Worm (Caenorhabditis elegans) whole organism, mixed stage, embryonic: Measurements from ENCODE around the gene nprt-1.

Experiments used
- M03D4.4 ChIP-seq: sonication (generic microtip); optimal IDR thresholded peaks from 2 replicates; lab custom pipeline; 2017; ENCODE audit warnings: mild to moderate bottlenecking, missing genetic modification characterization, missing compliant biosample characterization
- bed-3 ChIP-seq: fragments of 200-800 bp; sonication (Bioruptor generic); optimal IDR thresholded peaks from 3 replicates; lab custom pipeline; 2018; ENCODE audit warnings: mild to moderate bottlenecking, missing genetic modification characterization, moderate library complexity, missing compliant biosample characterization
- blmp-1 ChIP-seq: fragments of 150-350 bp; optimal IDR thresholded peaks from 2 replicates; lab custom pipeline; 2014; ENCODE audit warnings: missing biosample characterization, missing genetic modification characterization
- ceh-39 ChIP-seq: fragments of 150-350 bp; optimal IDR thresholded peaks from 2 replicates; lab custom pipeline; 2014; ENCODE audit warnings: missing biosample characterization, missing genetic modification characterization
- ceh-43 ChIP-seq: fragments of 200-800 bp; sonication (Bioruptor generic); optimal IDR thresholded peaks from 2 replicates; lab custom pipeline; 2018; ENCODE audit warnings: mild to moderate bottlenecking, missing genetic modification characterization, moderate library complexity, missing compliant biosample characterization
- ceh-83 ChIP-seq: fragments of 200-800 bp; sonication (Bioruptor generic); optimal IDR thresholded peaks from 2 replicates; lab custom pipeline; 2018; ENCODE audit warnings: mild to moderate bottlenecking, missing genetic modification characterization, missing compliant biosample characterization
- ces-1 ChIP-seq: fragments of 150-350 bp; optimal IDR thresholded peaks from 2 replicates; lab custom pipeline; 2014; ENCODE audit warnings: missing biosample characterization, missing genetic modification reagents, missing genetic modification characterization
- cnd-1 ChIP-seq: fragments of 200-800 bp; sonication (Bioruptor generic); optimal IDR thresholded peaks from 2 replicates; lab custom pipeline; 2018; ENCODE audit warnings: mild to moderate bottlenecking, missing genetic modification characterization, missing compliant biosample characterization
- drap-1 ChIP-seq: fragments of 200-800 bp; sonication (Bioruptor generic); optimal IDR thresholded peaks from 3 replicates; lab custom pipeline; 2018; ENCODE audit warnings: mild to moderate bottlenecking, missing genetic modification characterization, missing compliant biosample characterization
- elt-1 ChIP-seq: sonication (generic microtip); optimal IDR thresholded peaks from 2 replicates; lab custom pipeline; 2017; ENCODE audit warnings: missing genetic modification characterization, mild to moderate bottlenecking, missing compliant biosample characterization, antibody characterized with exemption, moderate library complexity, borderline replicate concordance; ENCODE audit not compliant: insufficient read depth
- elt-3 ChIP-seq: fragments of 150-350 bp; optimal IDR thresholded peaks from 2 replicates; lab custom pipeline; 2014; ENCODE audit warnings: missing biosample characterization, missing genetic modification characterization
- flh-1 ChIP-seq: fragments of 200-800 bp; sonication (Bioruptor generic); optimal IDR thresholded peaks from 2 replicates; lab custom pipeline; 2018; ENCODE audit warnings: mild to moderate bottlenecking, missing genetic modification characterization, moderate library complexity, missing compliant biosample characterization
- ham-2 ChIP-seq: fragments of 200-800 bp; sonication (Bioruptor generic); optimal IDR thresholded peaks from 2 replicates; lab custom pipeline; 2018; ENCODE audit warnings: mild to moderate bottlenecking, missing genetic modification characterization, missing compliant biosample characterization
- hlh-1 ChIP-seq: fragments of 150-350 bp; optimal IDR thresholded peaks from 2 replicates; lab custom pipeline; 2014; ENCODE audit warnings: missing biosample characterization, missing genetic modification reagents, missing genetic modification characterization
- lin-13 ChIP-seq: fragments of 150-350 bp; optimal IDR thresholded peaks from 2 replicates; lab custom pipeline; 2014; ENCODE audit warnings: missing biosample characterization, missing genetic modification characterization
- lin-32 ChIP-seq: fragments of 200-800 bp; sonication (Bioruptor generic); optimal IDR thresholded peaks from 2 replicates; lab custom pipeline; 2018; ENCODE audit warnings: mild to moderate bottlenecking, missing genetic modification characterization, missing compliant biosample characterization
- lsy-2 ChIP-seq: fragments of 150-350 bp; optimal IDR thresholded peaks from 2 replicates; lab custom pipeline; 2014; ENCODE audit warnings: missing biosample characterization, missing genetic modification characterization
- mab-5 ChIP-seq: fragments of 150-350 bp; optimal IDR thresholded peaks from 2 replicates; lab custom pipeline; 2014; ENCODE audit warnings: missing biosample characterization, missing genetic modification characterization
- mep-1 ChIP-seq: fragments of 150-350 bp; optimal IDR thresholded peaks from 2 replicates; lab custom pipeline; 2017; ENCODE audit warnings: missing biosample characterization, missing genetic modification reagents, missing genetic modification characterization, inconsistent platforms
- mls-2 ChIP-seq: sonication (generic microtip); optimal IDR thresholded peaks from 2 replicates; lab custom pipeline; 2016; ENCODE audit warnings: mild to moderate bottlenecking, missing genetic modification characterization, moderate library complexity, missing compliant biosample characterization
- nhr-12 ChIP-seq: fragments of 150-350 bp; optimal IDR thresholded peaks from 2 replicates; lab custom pipeline; 2014; ENCODE audit warnings: missing biosample characterization, missing genetic modification characterization
- nhr-2 ChIP-seq: fragments of 150-350 bp; optimal IDR thresholded peaks from 2 replicates; lab custom pipeline; 2014; ENCODE audit warnings: missing biosample characterization, missing genetic modification characterization
- nhr-237 ChIP-seq: fragments of 150-350 bp; optimal IDR thresholded peaks from 2 replicates; lab custom pipeline; 2014; ENCODE audit warnings: missing biosample characterization, missing genetic modification characterization
- nhr-28 ChIP-seq: fragments of 150-350 bp; optimal IDR thresholded peaks from 2 replicates; lab custom pipeline; 2014; ENCODE audit warnings: missing biosample characterization, missing genetic modification characterization
- nhr-76 ChIP-seq: sonication (generic microtip); optimal IDR thresholded peaks from 2 replicates; lab custom pipeline; 2017; ENCODE audit warnings: missing biosample characterization, missing genetic modification characterization
- pha-4 ChIP-seq: fragments of 150-350 bp; optimal IDR thresholded peaks from 2 replicates; lab custom pipeline; 2018; ENCODE audit warnings: missing biosample characterization, missing genetic modification reagents, missing genetic modification characterization
- sem-2 ChIP-seq: fragments of 200-800 bp; sonication (Bioruptor generic); optimal IDR thresholded peaks from 2 replicates; lab custom pipeline; 2018; ENCODE audit warnings: mild to moderate bottlenecking, missing genetic modification characterization, missing compliant biosample characterization
- sptf-1 ChIP-seq: sonication (generic microtip); optimal IDR thresholded peaks from 2 replicates; lab custom pipeline; 2017; ENCODE audit warnings: mild to moderate bottlenecking, missing genetic modification characterization, moderate library complexity, missing compliant biosample characterization
- tbx-8 ChIP-seq: fragments of 200-800 bp; sonication (Bioruptor generic); optimal IDR thresholded peaks from 2 replicates; lab custom pipeline; 2018; ENCODE audit warnings: mild to moderate bottlenecking, missing genetic modification characterization, moderate library complexity, missing compliant biosample characterization
- unc-120 ChIP-seq: sonication (generic microtip); optimal IDR thresholded peaks from 2 replicates; lab custom pipeline; 2017; ENCODE audit warnings: missing genetic modification characterization, missing compliant biosample characterization; ENCODE audit not compliant: poor library complexity, severe bottlenecking
- unc-39 ChIP-seq: fragments of 150-350 bp; optimal IDR thresholded peaks from 2 replicates; lab custom pipeline; 2014; ENCODE audit warnings: missing biosample characterization, missing genetic modification characterization
- unc-62 ChIP-seq: fragments of 150-350 bp; optimal IDR thresholded peaks from 2 replicates; lab custom pipeline; 2014; ENCODE audit warnings: missing biosample characterization, missing genetic modification reagents, missing genetic modification characterization
- zip-8 ChIP-seq: fragments of 150-350 bp; optimal IDR thresholded peaks from 2 replicates; lab custom pipeline; 2014; ENCODE audit warnings: missing biosample characterization, missing genetic modification characterization
- ztf-11 ChIP-seq: fragments of 150-350 bp; optimal IDR thresholded peaks from 2 replicates; lab custom pipeline; 2014; ENCODE audit warnings: missing biosample characterization, missing genetic modification characterization

nprt-1 gene

DNA sequence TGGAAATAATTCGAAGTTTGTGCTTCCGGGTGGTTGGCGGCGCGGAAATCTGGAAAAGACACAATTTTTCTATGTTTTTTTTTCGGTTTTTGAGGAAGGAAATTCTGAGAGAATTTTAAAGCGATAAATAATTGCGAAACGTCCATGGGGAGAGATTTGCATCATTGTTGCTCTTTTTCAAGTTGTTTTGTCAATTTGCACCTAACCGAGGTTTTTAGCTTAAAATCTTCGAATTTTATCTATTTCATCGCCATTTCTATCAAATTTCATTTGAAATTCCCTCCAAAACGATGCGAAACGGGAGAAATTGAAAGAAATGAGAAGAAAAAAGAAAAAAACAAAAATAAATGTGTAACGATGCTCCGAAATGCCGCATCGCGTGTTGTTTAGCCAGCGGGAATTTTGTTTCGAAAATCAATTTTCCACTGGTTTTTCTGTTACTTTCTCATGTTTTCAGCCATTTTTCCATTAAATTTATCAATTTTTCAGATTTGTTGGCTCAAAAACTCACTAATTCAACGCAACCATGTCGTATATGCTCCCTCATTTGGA is at the start of gene nprt-1, which contains the start of gene dib-1:
TSS of gene nprt-1 (minus strand) at position 51 of the 552 bp plus-strand sequence.
TSS of gene dib-1 (plus strand) at position 482 of the 552 bp plus-strand sequence.
- no peak for TF ChIP-seq M03D4.4 (tag; lab: Kevin White, UChicago)
- TF ChIP-seq unc-120, result no peak
- TF ChIP-seq lin-13 (tag; lab: Kevin White, UChicago), result peak; percentile 4
- no peak for TF ChIP-seq ceh-83 (GFP tag; lab: Kevin White, UChicago)
- no peak for TF ChIP-seq nhr-12 (tag; lab: Kevin White, UChicago)
- TF ChIP-seq unc-39 (tag; lab: Kevin White, UChicago), result no peak
- peak; percentile 62 for TF ChIP-seq ces-1
- TF ChIP-seq unc-62 (GFP tag; lab: Kevin White, UChicago), result no peak
- no peak for TF ChIP-seq sem-2
- TF ChIP-seq hlh-1 (tag; lab: Kevin White, UChicago), result no peak
- TF ChIP-seq zip-8 (tag; lab: Kevin White, UChicago), result no peak
- no peak for TF ChIP-seq drap-1
- peak; percentile 73 for TF ChIP-seq lsy-2
- TF ChIP-seq elt-1 (tag; lab: Kevin White, UChicago), result no peak
- no peak for TF ChIP-seq tbx-8
- TF ChIP-seq nhr-237, result peak; percentile 12
- peak; percentile 13 for TF ChIP-seq sptf-1 (tag; lab: Kevin White, UChicago)
- no peak for TF ChIP-seq nhr-2 (tag; lab: Kevin White, UChicago)
- TF ChIP-seq ceh-43 (GFP tag; lab: Kevin White, UChicago), result no peak
- TF ChIP-seq ceh-39 (tag; lab: Kevin White, UChicago), result no peak
- no peak for TF ChIP-seq pha-4 (tag; lab: Kevin White, UChicago)
- TF ChIP-seq elt-3 (tag; lab: Kevin White, UChicago), result no peak
- no peak for TF ChIP-seq nhr-76 (tag; lab: Kevin White, UChicago)
- no peak for TF ChIP-seq flh-1 (GFP tag; lab: Kevin White, UChicago)
- no peak for TF ChIP-seq lin-32 (GFP tag; lab: Kevin White, UChicago)
- TF ChIP-seq mls-2 (tag; lab: Kevin White, UChicago), result no peak
- TF ChIP-seq bed-3 (GFP tag; lab: Kevin White, UChicago), result no peak
- TF ChIP-seq mep-1 (tag; lab: Kevin White, UChicago), result peak; percentile 47
- TF ChIP-seq blmp-1, result no peak
- no peak for TF ChIP-seq ztf-11 (tag; lab: Kevin White, UChicago)
- no peak for TF ChIP-seq mab-5 (tag; lab: Kevin White, UChicago)
- no peak for TF ChIP-seq nhr-28

DNA sequence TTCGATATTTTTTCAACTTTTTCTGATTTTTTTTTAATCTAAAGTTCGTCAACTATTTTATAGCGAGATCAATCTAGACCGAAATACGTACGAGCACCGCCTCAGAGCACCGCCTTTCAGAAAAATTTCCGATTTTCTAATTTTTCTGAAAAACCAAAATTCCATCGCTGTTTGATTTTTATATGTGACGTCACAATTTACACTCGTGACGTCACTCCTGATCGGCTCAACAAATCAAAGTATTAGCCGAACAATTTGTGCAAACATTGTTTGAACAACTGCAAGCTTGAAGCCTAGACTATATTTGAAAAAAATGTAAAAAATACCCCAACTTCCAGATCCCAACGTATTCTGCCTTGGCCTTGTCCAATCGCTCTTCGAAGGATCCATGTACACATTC is 44.9 kb upstream of the nprt-1 start:
- no peak for TF ChIP-seq bed-3 (GFP tag; lab: Kevin White, UChicago)
- peak; percentile 96 for TF ChIP-seq zip-8 (tag; lab: Kevin White, UChicago)

ce11 chrIV:2931228-2931627 is 41.0 kb upstream of the nprt-1 start, which contains the start of gene samt-1:
samt-1 (plus strand) TSS chrIV:2931403.
- TF ChIP-seq ceh-39 (tag; lab: Kevin White, UChicago) (no peak), M03D4.4 (tag; lab: Kevin White, UChicago) (no peak), ham-2 (peak; percentile 34), hlh-1 (tag; lab: Kevin White, UChicago) (no peak), sptf-1 (tag; lab: Kevin White, UChicago) (no peak)

DNA sequence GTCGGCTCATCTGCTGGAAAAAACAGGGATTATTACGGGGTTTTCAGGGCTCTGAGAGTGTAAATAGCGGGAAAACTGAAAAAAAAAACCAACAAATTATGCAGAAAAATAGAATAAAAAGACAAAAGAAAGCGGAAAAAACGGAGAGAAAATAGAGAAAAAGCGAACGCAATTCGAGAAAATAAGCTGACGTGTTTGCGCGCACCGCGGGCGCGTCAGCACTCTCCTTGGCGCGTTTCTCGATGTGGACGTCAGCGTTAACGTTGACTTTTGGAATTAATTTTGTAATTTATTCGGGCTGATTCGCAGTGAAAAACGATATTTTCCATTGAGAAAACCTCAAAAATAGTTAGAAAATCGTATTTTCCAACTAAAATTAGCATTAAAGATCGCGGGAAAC is 38.2 kb upstream of the nprt-1 start, which contains the start of gene manf-1:
TSS of gene manf-1 (minus strand) at position 13 of the 400 bp plus-strand sequence.
- no peak for TF ChIP-seq sptf-1 (tag; lab: Kevin White, UChicago)
- peak; percentile 80 for TF ChIP-seq lin-13 (tag; lab: Kevin White, UChicago)
- no peak for TF ChIP-seq ceh-43 (GFP tag; lab: Kevin White, UChicago)
- no peak for TF ChIP-seq ces-1
- TF ChIP-seq ztf-11 (tag; lab: Kevin White, UChicago), result no peak
- no peak for TF ChIP-seq hlh-1 (tag; lab: Kevin White, UChicago)
- peak; percentile 1 for TF ChIP-seq ham-2
- TF ChIP-seq lsy-2, result peak; percentile 55
- TF ChIP-seq nhr-237, result no peak
- TF ChIP-seq cnd-1 (tag; lab: Kevin White, UChicago), result no peak
- TF ChIP-seq nhr-28, result no peak
- TF ChIP-seq mls-2 (tag; lab: Kevin White, UChicago), result no peak
- peak; percentile 65 for TF ChIP-seq pha-4 (tag; lab: Kevin White, UChicago)
- TF ChIP-seq nhr-76 (tag; lab: Kevin White, UChicago), result no peak
- no peak for TF ChIP-seq blmp-1
- no peak for TF ChIP-seq mab-5 (tag; lab: Kevin White, UChicago)
- no peak for TF ChIP-seq mep-1 (tag; lab: Kevin White, UChicago)
- no peak for TF ChIP-seq lin-32 (GFP tag; lab: Kevin White, UChicago)
- TF ChIP-seq sem-2, result no peak
- no peak for TF ChIP-seq unc-62 (GFP tag; lab: Kevin White, UChicago)
- no peak for TF ChIP-seq M03D4.4 (tag; lab: Kevin White, UChicago)
- TF ChIP-seq tbx-8, result no peak
- TF ChIP-seq nhr-12 (tag; lab: Kevin White, UChicago), result no peak
- TF ChIP-seq flh-1 (GFP tag; lab: Kevin White, UChicago), result no peak
- TF ChIP-seq unc-39 (tag; lab: Kevin White, UChicago), result no peak
- TF ChIP-seq elt-1 (tag; lab: Kevin White, UChicago), result no peak
- TF ChIP-seq bed-3 (GFP tag; lab: Kevin White, UChicago), result no peak
- TF ChIP-seq drap-1, result no peak
- no peak for TF ChIP-seq zip-8 (tag; lab: Kevin White, UChicago)
- no peak for TF ChIP-seq nhr-2 (tag; lab: Kevin White, UChicago)
- TF ChIP-seq ceh-83 (GFP tag; lab: Kevin White, UChicago), result no peak
